Fruit fly (Drosophila melanogaster): ENCODE measurements around the gene RapGAP1.

dm6 chr2L:7612233-7612632, 33.5 kb upstream of the RapGAP1 start:
- TF ChIP-seq CG8478 (optimal IDR thresholded peaks at IDR 0.05) (no peak), usp (GFP tag; optimal IDR thresholded peaks at IDR 0.05) (no peak), pan (optimal IDR thresholded peaks at IDR 0.05) (no peak)

Data from whole organism.